Worm (Caenorhabditis elegans): Measurements from ENCODE around the gene tmed-1.

Gene tmed-1

ce11 chrIV:12086498-12086897 lies 8.5 kb upstream of the tmed-1 start (continued):
- TF ChIP-seq fkh-3 (tag; optimal IDR thresholded peaks at IDR 0.05) (peak; percentile 55), ceh-100 (GFP tag; IDR thresholded peaks at IDR 0.05) (peak; percentile 40; the same call in 1 of the 2 replicates), F55B11.4 (tag; optimal IDR thresholded peaks at IDR 0.05; ENCODE audit: borderline replicate concordance, insufficient read depth) (no peak), unc-130 (GFP tag; optimal IDR thresholded peaks at IDR 0.05) (peak; percentile 66), nfyb-1 (GFP tag; IDR thresholded peaks at IDR 0.05) (peak; percentile 90), dox-1 (GFP tag; IDR thresholded peaks at IDR 0.05) (peak; percentile 91), snpc-4 (GFP tag; optimal IDR thresholded peaks at IDR 0.05) (peak; percentile 77), snpc-4 (tag; optimal IDR thresholded peaks at IDR 0.05) (peak; percentile 60 to 81 (median 75)), K11D2.4 (GFP tag; IDR thresholded peaks at IDR 0.05) (peak; percentile 78), akir-1 (GFP tag; optimal IDR thresholded peaks at IDR 0.05) (no peak), athp-1 (tag; optimal IDR thresholded peaks at IDR 0.05) (peak; percentile 81), nfya-2 (GFP tag; IDR thresholded peaks at IDR 0.05) (no peak), nhr-90 (tag; optimal IDR thresholded peaks at IDR 0.05) (peak; percentile 94), rcor-1 (GFP tag; IDR thresholded peaks at IDR 0.05) (peak; percentile 86), ceh-79 (tag; optimal IDR thresholded peaks at IDR 0.05) (peak; percentile 88), lin-26 (GFP tag; IDR thresholded peaks at IDR 0.05) (peak; percentile 98), aptf-2 (GFP tag; conservative IDR thresholded peaks at IDR 0.05) (peak; percentile 71; the same call in 1 of the 2 replicates), ceh-40 (GFP tag; IDR thresholded peaks at IDR 0.05) (peak; percentile 30; the same call in 1 of the 2 replicates), T26A5.8 (tag; optimal IDR thresholded peaks at IDR 0.05) (peak; percentile 76), lsy-27 (tag; optimal IDR thresholded peaks at IDR 0.05; ENCODE audit: borderline replicate concordance, insufficient read depth) (peak; percentile 63), madf-8 (GFP tag; conservative IDR thresholded peaks at IDR 0.05) (0 out of 2 replicates have a peak, but pooled peaks have one; percentile 29), tbx-9 (tag; optimal IDR thresholded peaks at IDR 0.05; ENCODE audit: borderline replicate concordance) (peak; percentile 72), ztf-3 (GFP tag; optimal IDR thresholded peaks at IDR 0.05) (no peak), zfh-2 (GFP tag; conservative IDR thresholded peaks at IDR 0.05) (peak; percentile 86), ets-4 (GFP tag; optimal IDR thresholded peaks at IDR 0.05) (peak; percentile 66), lin-54 (GFP tag; optimal IDR thresholded peaks at IDR 0.05) (peak; percentile 87), Y67H2A.10 (GFP tag; conservative IDR thresholded peaks at IDR 0.05) (0 out of 2 replicates have a peak, but pooled peaks have one; percentile 33), C17E4.6 (GFP tag; IDR thresholded peaks at IDR 0.05) (peak; percentile 75; the same call in 1 of the 2 replicates), B0019.2 (GFP tag; conservative IDR thresholded peaks at IDR 0.05) (0 out of 2 replicates have a peak, but pooled peaks have one; percentile 56), ceh-58 (GFP tag; IDR thresholded peaks at IDR 0.05) (no peak), nhr-179 (tag; optimal IDR thresholded peaks at IDR 0.05) (no peak), ceh-27 (GFP tag; optimal IDR thresholded peaks at IDR 0.05) (peak; percentile 86), egl-18 (GFP tag; IDR thresholded peaks at IDR 0.05) (peak; percentile 85), aptf-3 (GFP tag; IDR thresholded peaks at IDR 0.05) (peak; percentile 91), attf-5 (GFP tag; optimal IDR thresholded peaks at IDR 0.05) (peak; percentile 81), lin-35 (GFP tag; optimal IDR thresholded peaks at IDR 0.05) (peak in 2 of 3 experiments; percentile 4 to 13), unc-62 (GFP tag; optimal IDR thresholded peaks at IDR 0.05) (no peak), Y56A3A.18 (GFP tag; IDR thresholded peaks at IDR 0.05) (peak; percentile 86), pha-4 (tag; optimal IDR thresholded peaks at IDR 0.05) (no peak), F22D6.2 (tag; optimal IDR thresholded peaks at IDR 0.05) (peak; percentile 29), sea-2 (GFP tag; IDR thresholded peaks at IDR 0.05) (no peak), ceh-91 (GFP tag; IDR thresholded peaks at IDR 0.05) (peak; percentile 51; the same call in 1 of the 2 replicates), hsf-1 (GFP tag; IDR thresholded peaks at IDR 0.05) (peak; percentile 51; the same call in 1 of the 2 replicates), mes-4 (tag; optimal IDR thresholded peaks at IDR 0.05) (peak; percentile 78), ztf-22 (GFP tag; optimal IDR thresholded peaks at IDR 0.05) (no peak), sptf-2 (GFP tag; optimal IDR thresholded peaks at IDR 0.05) (peak; percentile 93), lsl-1 (GFP tag; optimal IDR thresholded peaks at IDR 0.05) (peak; percentile 76), F37B4.10 (GFP tag; IDR thresholded peaks at IDR 0.05) (no peak), bed-2 (GFP tag; IDR thresholded peaks at IDR 0.05) (peak; percentile 79)
